Worm (Caenorhabditis elegans) whole organism, late embryonic: Measurements from ENCODE around the gene uba-1.

Source experiments
- C38D4.7 ChIP-seq: fragments of 200-800 bp; sonication (Bioruptor generic); optimal IDR thresholded peaks from 2 replicates; lab custom pipeline; 2018; ENCODE audit warnings: mild to moderate bottlenecking, missing genetic modification characterization, moderate library complexity, missing compliant biosample characterization
- ahr-1 ChIP-seq: sonication (generic microtip); optimal IDR thresholded peaks from 2 replicates; lab custom pipeline; 2016; ENCODE audit warnings: missing genetic modification characterization, missing compliant biosample characterization
- ceh-14 ChIP-seq: sonication (generic microtip); optimal IDR thresholded peaks from 2 replicates; lab custom pipeline; 2016; ENCODE audit warnings: missing genotype, missing genetic modification characterization, missing compliant biosample characterization
- ceh-18 ChIP-seq: sonication (generic microtip); optimal IDR thresholded peaks from 2 replicates; lab custom pipeline; 2016; ENCODE audit warnings: missing genetic modification characterization, missing compliant biosample characterization
- ceh-24 ChIP-seq: sonication (generic microtip); optimal IDR thresholded peaks from 2 replicates; lab custom pipeline; 2016; ENCODE audit warnings: mild to moderate bottlenecking, missing genetic modification characterization, missing compliant biosample characterization
- ceh-30 ChIP-seq: fragments of 150-350 bp; optimal IDR thresholded peaks from 2 replicates; lab custom pipeline; 2014; ENCODE audit warnings: missing biosample characterization, missing genetic modification characterization
- ceh-6 ChIP-seq: fragments of 200-800 bp; sonication (Bioruptor generic); optimal IDR thresholded peaks from 2 replicates; lab custom pipeline; 2018; ENCODE audit warnings: mild to moderate bottlenecking, missing genetic modification characterization, missing compliant biosample characterization
- ceh-9 ChIP-seq: sonication (generic microtip); optimal IDR thresholded peaks from 2 replicates; lab custom pipeline; 2016; ENCODE audit warnings: mild to moderate bottlenecking, missing genetic modification characterization, inconsistent platforms, missing compliant biosample characterization
- dve-1 ChIP-seq: sonication (generic microtip); optimal IDR thresholded peaks from 2 replicates; lab custom pipeline; 2017; ENCODE audit warnings: antibody characterized with exemption, mild to moderate bottlenecking, missing genetic modification characterization, missing compliant biosample characterization
- elt-2 ChIP-seq: sonication (generic microtip); optimal IDR thresholded peaks from 2 replicates; lab custom pipeline; 2016; ENCODE audit warnings: missing genetic modification reagents, missing genetic modification characterization, missing compliant biosample characterization
- fkh-10 ChIP-seq: fragments of 150-350 bp; optimal IDR thresholded peaks from 2 replicates; lab custom pipeline; 2014; ENCODE audit warnings: missing biosample characterization, missing genetic modification reagents, missing genetic modification characterization
- hlh-8 ChIP-seq: sonication (generic microtip); optimal IDR thresholded peaks from 2 replicates; lab custom pipeline; 2016; ENCODE audit warnings: missing genotype, missing genetic modification characterization, missing compliant biosample characterization
- mec-3 ChIP-seq: sonication (generic microtip); optimal IDR thresholded peaks from 2 replicates; lab custom pipeline; 2016; ENCODE audit warnings: borderline replicate concordance, missing genetic modification characterization, missing compliant biosample characterization
- nhr-11 ChIP-seq: fragments of 150-350 bp; optimal IDR thresholded peaks from 2 replicates; lab custom pipeline; 2014; ENCODE audit warnings: missing biosample characterization, missing genetic modification characterization
- nhr-232 ChIP-seq: sonication (generic microtip); optimal IDR thresholded peaks from 2 replicates; lab custom pipeline; 2016; ENCODE audit warnings: missing genetic modification characterization, missing compliant biosample characterization
- pha-2 ChIP-seq: sonication (generic microtip); optimal IDR thresholded peaks from 2 replicates; lab custom pipeline; 2017; ENCODE audit warnings: mild to moderate bottlenecking, missing genetic modification characterization, missing compliant biosample characterization
- pha-4 ChIP-seq: fragments of 150-350 bp; optimal IDR thresholded peaks from 2 replicates; lab custom pipeline; 2018; ENCODE audit warnings: missing biosample characterization, missing genetic modification reagents, missing genetic modification characterization
- pqm-1 ChIP-seq: sonication (generic microtip); optimal IDR thresholded peaks from 2 replicates; lab custom pipeline; 2016; ENCODE audit warnings: missing genetic modification characterization, missing compliant biosample characterization
- rnt-1 ChIP-seq: sonication (generic microtip); optimal IDR thresholded peaks from 2 replicates; lab custom pipeline; 2016; ENCODE audit warnings: missing genetic modification characterization, missing compliant biosample characterization
- sox-2 ChIP-seq: fragments of 200-800 bp; sonication (Bioruptor generic); IDR thresholded peaks from 2 replicates; pipeline ENCODE4 v1.3.6; 2022; ENCODE audit warnings: missing genetic modification reagents, missing genetic modification characterization, missing compliant biosample characterization
- sox-4 ChIP-seq: sonication (generic microtip); optimal IDR thresholded peaks from 2 replicates; lab custom pipeline; 2017; ENCODE audit warnings: mild to moderate bottlenecking, missing genetic modification characterization, inconsistent platforms, missing compliant biosample characterization
- ttx-3 ChIP-seq: sonication (generic microtip); optimal IDR thresholded peaks from 2 replicates; lab custom pipeline; 2016; ENCODE audit warnings: missing genetic modification reagents, missing genetic modification characterization, missing compliant biosample characterization
- unc-3 ChIP-seq, 2 experiments: fragments of 200-800 bp in 1 of 2; sonication (Bioruptor generic) in 1 of 2; sonication (generic microtip) in 1 of 2; conservative IDR thresholded peaks in 1 of 2; optimal IDR thresholded peaks in 1 of 2; 2 replicates each; pipeline versions ENCODE4 v1.3.6 to Lab custom; 2016 to 2022; ENCODE audit warnings: missing compliant biosample characterization in 2 of 2, missing genetic modification characterization in 2 of 2, missing genetic modification reagents in 1 of 2
- unc-55 ChIP-seq: sonication (generic microtip); optimal IDR thresholded peaks from 2 replicates; lab custom pipeline; 2017; ENCODE audit warnings: missing biosample characterization, missing genetic modification reagents, missing genetic modification characterization
- zip-5 ChIP-seq: sonication (generic microtip); optimal IDR thresholded peaks from 2 replicates; lab custom pipeline; 2016; ENCODE audit warnings: missing genetic modification characterization, missing compliant biosample characterization
- ztf-16 ChIP-seq: sonication (generic microtip); optimal IDR thresholded peaks from 2 replicates; lab custom pipeline; 2017; ENCODE audit warnings: missing genetic modification characterization, missing compliant biosample characterization

Gene uba-1

ce11 chrIV:9963945-9964344, 30.8 kb downstream of the uba-1 start, which contains the start of gene T13H10.2:
Gene T13H10.2 (plus strand): TSS chrIV:9964245.
- TF ChIP-seq hlh-8 (no peak), pha-4 (tag; lab: Kevin White, UChicago) (no peak)

ce11 chrIV:9953333-9953732, 41.4 kb downstream of the uba-1 start, which contains the start of gene gon-1:
Gene gon-1 (minus strand): TSS chrIV:9953433.
- TF ChIP-seq fkh-10 (GFP tag; lab: Kevin White, UChicago) (no peak), sox-4 (tag; lab: Kevin White, UChicago) (no peak), ztf-16 (tag; lab: Kevin White, UChicago) (no peak), unc-3 (GFP tag; conservative IDR thresholded peaks at IDR 0.05; lab: Robert Waterston, UW) (no peak), unc-3 (tag; optimal IDR thresholded peaks at IDR 0.05; lab: Kevin White, UChicago) (no peak), mec-3 (no peak), ttx-3 (tag; lab: Kevin White, UChicago) (no peak), elt-2 (tag; lab: Kevin White, UChicago) (no peak), ceh-9 (no peak), ceh-30 (no peak), nhr-232 (tag; lab: Kevin White, UChicago) (no peak), ahr-1 (tag; lab: Kevin White, UChicago) (no peak), nhr-11 (tag; lab: Kevin White, UChicago) (no peak), pqm-1 (tag; lab: Kevin White, UChicago) (no peak), pha-2 (tag; lab: Kevin White, UChicago) (no peak), sox-2 (GFP tag; lab: Robert Waterston, UW) (no peak), ceh-14 (tag; lab: Kevin White, UChicago) (no peak), zip-5 (no peak), ceh-6 (GFP tag; lab: Kevin White, UChicago) (no peak)

ce11 chrIV:9948035-9948434, 46.7 kb downstream of the uba-1 start:
- TF ChIP-seq ceh-18 (tag; lab: Kevin White, UChicago) (peak; percentile 40), rnt-1 (no peak)

- TF ChIP-seq C38D4.7 (GFP tag; lab: Kevin White, UChicago) (no peak), ceh-18 (tag; lab: Kevin White, UChicago) (no peak), ceh-24 (tag; lab: Kevin White, UChicago) (no peak), unc-55 (GFP tag; lab: Kevin White, UChicago) (no peak), dve-1 (tag; lab: Kevin White, UChicago) (no peak)
- TF ChIP-seq, all 69 proteins: peak for 0
Measured at ce11 chrIV:9944279-9944678, 50.5 kb downstream of the uba-1 start.

- TF ChIP-seq elt-2 (tag; lab: Kevin White, UChicago) = no peak
- TF ChIP-seq, all 69 proteins: peak for 0
Measured at ce11 chrIV:9943214-9943613, 51.5 kb downstream of the uba-1 start.
